Fruit fly (Drosophila melanogaster) whole organism, embryonic: ENCODE results near the gene ATPsynB.
A peak's percentile ranks its signal among the peaks of the same experiment; 100 is the strongest.

ENCODE experiments used
- Antp ChIP-seq: fragments of 200-800 bp; sonication (Bioruptor generic); optimal IDR thresholded peaks from 3 replicates; lab custom pipeline; 2016; ENCODE audit warnings: missing biosample characterization, missing genetic modification characterization
- B-H1 ChIP-seq: fragments of 200-800 bp; sonication (Bioruptor generic); IDR thresholded peaks from 3 replicates; pipeline ENCODE4 v1.3.6; 2022; ENCODE audit warnings: missing biosample characterization, missing genetic modification characterization
- Bteb2 ChIP-seq: fragments of 200-800 bp; sonication (Bioruptor generic); optimal IDR thresholded peaks from 2 replicates; lab custom pipeline; 2016; ENCODE audit warnings: missing biosample characterization, missing genetic modification characterization
- CG11247 ChIP-seq: fragments of 200-800 bp; sonication (Bioruptor generic); IDR thresholded peaks from 2 replicates; pipeline ENCODE4 v1.3.6; 2022; ENCODE audit warnings: missing biosample characterization, missing genetic modification characterization
- CG11696 ChIP-seq: fragments of 200-800 bp; sonication (Bioruptor generic); IDR thresholded peaks from 2 replicates; pipeline ENCODE4 v1.3.6; 2022; ENCODE audit warnings: missing biosample characterization, missing genetic modification characterization
- CG11723 ChIP-seq: fragments of 200-800 bp; sonication (Bioruptor generic); optimal IDR thresholded peaks from 2 replicates; lab custom pipeline; 2017; ENCODE audit warnings: missing biosample characterization, mild to moderate bottlenecking, missing genetic modification characterization
- CG12659 ChIP-seq: fragments of 200-800 bp; sonication (Bioruptor generic); optimal IDR thresholded peaks from 3 replicates; lab custom pipeline; 2017; ENCODE audit warnings: mild to moderate bottlenecking, missing biosample characterization, missing genetic modification reagents, missing genetic modification characterization
- CG13624 ChIP-seq: fragments of 200-800 bp; sonication (Bioruptor generic); optimal IDR thresholded peaks from 2 replicates; lab custom pipeline; 2016; ENCODE audit warnings: missing biosample characterization, missing genetic modification characterization
- CG14965 ChIP-seq: fragments of 200-800 bp; sonication (Bioruptor generic); optimal IDR thresholded peaks from 2 replicates; lab custom pipeline; 2016; ENCODE audit warnings: missing biosample characterization, missing genetic modification characterization, borderline replicate concordance
- CG17328 ChIP-seq: fragments of 200-800 bp; sonication (Bioruptor generic); IDR thresholded peaks from 2 replicates; pipeline ENCODE4 v1.3.6; 2022; ENCODE audit warnings: missing biosample characterization, missing genetic modification characterization
- CG18011 ChIP-seq: fragments of 200-800 bp; sonication (Bioruptor generic); optimal IDR thresholded peaks from 2 replicates; lab custom pipeline; 2017; ENCODE audit warnings: missing biosample characterization, missing genetic modification characterization, mild to moderate bottlenecking, moderate library complexity, missing genotype
- CG2120 ChIP-seq: fragments of 200-800 bp; sonication (Bioruptor generic); optimal IDR thresholded peaks from 3 replicates; lab custom pipeline; 2016; ENCODE audit warnings: missing biosample characterization, missing genetic modification characterization
- CG2889 ChIP-seq: fragments of 200-800 bp; sonication (Bioruptor generic); IDR thresholded peaks from 3 replicates; pipeline ENCODE4 v1.3.6; 2022; ENCODE audit warnings: missing biosample characterization, missing genetic modification characterization
- CG30403 ChIP-seq: fragments of 200-800 bp; sonication (Bioruptor generic); optimal IDR thresholded peaks from 3 replicates; lab custom pipeline; 2016; ENCODE audit warnings: missing biosample characterization, missing genetic modification characterization
- CG32532 ChIP-seq: fragments of 200-800 bp; sonication (Bioruptor generic); IDR thresholded peaks from 2 replicates; pipeline ENCODE4 v1.3.6; 2022; ENCODE audit warnings: missing biosample characterization, missing genetic modification characterization
- CG32767 ChIP-seq: fragments of 200-800 bp; sonication (Bioruptor generic); IDR thresholded peaks from 2 replicates; pipeline ENCODE4 v1.3.6; 2022; ENCODE audit warnings: missing biosample characterization, missing genetic modification characterization
- CG34224 ChIP-seq: fragments of 200-800 bp; sonication (Bioruptor generic); IDR thresholded peaks from 3 replicates; pipeline ENCODE4 v1.3.6; 2022; ENCODE audit warnings: missing biosample characterization, missing genetic modification characterization; ENCODE audit not compliant: partially characterized antibody
- CG34422 ChIP-seq: fragments of 200-800 bp; sonication (Bioruptor generic); IDR thresholded peaks from 3 replicates; pipeline ENCODE4 v1.3.6; 2022; ENCODE audit warnings: missing biosample characterization, missing genetic modification characterization
- CG3726 ChIP-seq: fragments of 200-800 bp; sonication (Bioruptor generic); IDR thresholded peaks from 3 replicates; pipeline ENCODE4, ENCODE4 v1.3.6; 2022; ENCODE audit warnings: missing biosample characterization, missing genetic modification characterization
- CG9797 ChIP-seq: fragments of 200-800 bp; sonication (Bioruptor generic); optimal IDR thresholded peaks from 3 replicates; lab custom pipeline; 2018; ENCODE audit warnings: missing biosample characterization, mild to moderate bottlenecking, missing genetic modification characterization
- CTCF ChIP-seq: fragments of 200-800 bp; sonication (Bioruptor generic); optimal IDR thresholded peaks from 2 replicates; lab custom pipeline; 2017; ENCODE audit warnings: missing biosample characterization, mild to moderate bottlenecking, missing genetic modification characterization, moderate library complexity
- CkIIα-i1 ChIP-seq: fragments of 200-800 bp; sonication (Bioruptor generic); IDR thresholded peaks from 2 replicates; pipeline ENCODE4 v1.3.6; 2022; ENCODE audit warnings: missing biosample characterization, missing genetic modification characterization
- Dip3 ChIP-seq: fragments of 200-800 bp; sonication (Bioruptor generic); optimal IDR thresholded peaks from 3 replicates; lab custom pipeline; 2016; ENCODE audit warnings: missing biosample characterization, missing genetic modification characterization
- E2f1 ChIP-seq: fragments of 200-800 bp; sonication (Bioruptor generic); IDR thresholded peaks from 2 replicates; pipeline ENCODE4 v1.3.6; 2022; ENCODE audit warnings: missing biosample characterization, missing genetic modification characterization
- HLHmδ ChIP-seq: fragments of 200-800 bp; sonication (Bioruptor generic); optimal IDR thresholded peaks from 2 replicates; lab custom pipeline; 2018; ENCODE audit warnings: missing biosample characterization, mild to moderate bottlenecking, missing genetic modification characterization, moderate library complexity
- Jarid2 ChIP-seq: fragments of 200-800 bp; sonication (Bioruptor generic); optimal IDR thresholded peaks from 3 replicates; lab custom pipeline; 2017; ENCODE audit warnings: mild to moderate bottlenecking, missing biosample characterization, missing genetic modification reagents, missing genetic modification characterization
- Med ChIP-seq: fragments of 200-800 bp; sonication (Bioruptor generic); peaks from one replicate; lab custom pipeline; 2016; ENCODE audit warnings: missing biosample characterization, missing genetic modification characterization, mild to moderate bottlenecking, inconsistent platforms, moderate library complexity
- Sox102F ChIP-seq: fragments of 200-800 bp; sonication (Bioruptor generic); optimal IDR thresholded peaks from 2 replicates; lab custom pipeline; 2018; ENCODE audit warnings: missing biosample characterization, mild to moderate bottlenecking, missing genetic modification characterization, moderate library complexity
- bowl ChIP-seq: fragments of 200-800 bp; sonication (Bioruptor generic); IDR thresholded peaks from 2 replicates; pipeline ENCODE4 v1.3.6; 2022; ENCODE audit warnings: missing biosample characterization, missing genetic modification characterization
- chm ChIP-seq: fragments of 200-800 bp; sonication (Bioruptor generic); IDR thresholded peaks from 2 replicates; pipeline ENCODE4 v1.3.6; 2022; ENCODE audit warnings: missing biosample characterization, missing genetic modification characterization
- chn ChIP-seq: fragments of 200-800 bp; sonication (Bioruptor generic); optimal IDR thresholded peaks from 2 replicates; lab custom pipeline; 2016; ENCODE audit warnings: missing biosample characterization, missing genetic modification characterization
- ci ChIP-seq: fragments of 200-800 bp; sonication (Bioruptor generic); IDR thresholded peaks from 3 replicates; pipeline ENCODE4 v1.3.6; 2022; ENCODE audit warnings: missing biosample characterization, missing genetic modification characterization
- croc ChIP-seq: fragments of 200-800 bp; sonication (Bioruptor generic); conservative IDR thresholded peaks from 3 replicates; pipeline ENCODE4 v1.3.6; 2022; ENCODE audit warnings: missing biosample characterization, missing genetic modification characterization
- crp ChIP-seq, 2 experiments: fragments of 200-800 bp; sonication (Bioruptor generic); optimal IDR thresholded peaks; 2 replicates in 1 of 2; 3 replicates in 1 of 2; lab custom pipeline; 2017; ENCODE audit warnings: missing biosample characterization in 2 of 2, missing genetic modification characterization in 2 of 2, mild to moderate bottlenecking in 1 of 2, moderate library complexity in 1 of 2
- dmrt99B ChIP-seq: fragments of 200-800 bp; sonication (Bioruptor generic); optimal IDR thresholded peaks from 2 replicates; lab custom pipeline; 2018; ENCODE audit warnings: missing biosample characterization, mild to moderate bottlenecking, missing genetic modification characterization, moderate library complexity
- ems ChIP-seq: fragments of 200-800 bp; sonication (Bioruptor generic); optimal IDR thresholded peaks from 3 replicates; lab custom pipeline; 2016; ENCODE audit warnings: missing biosample characterization, missing genetic modification characterization
- gcm ChIP-seq: fragments of 200-800 bp; sonication (Bioruptor generic); optimal IDR thresholded peaks from 2 replicates; lab custom pipeline; 2019; ENCODE audit warnings: missing biosample characterization, mild to moderate bottlenecking, missing genetic modification characterization, moderate library complexity
- grn ChIP-seq: fragments of 200-800 bp; sonication (Bioruptor generic); optimal IDR thresholded peaks from 3 replicates; lab custom pipeline; 2017; ENCODE audit warnings: missing biosample characterization, missing genetic modification characterization
- hbn ChIP-seq: fragments of 200-800 bp; sonication (Bioruptor generic); IDR thresholded peaks from 2 replicates; pipeline ENCODE4 v1.3.6; 2022; ENCODE audit warnings: missing biosample characterization, missing genetic modification characterization; ENCODE audit not compliant: partially characterized antibody
- knrl ChIP-seq: fragments of 200-800 bp; sonication (Bioruptor generic); IDR thresholded peaks from 3 replicates; pipeline ENCODE4 v1.3.6; 2022; ENCODE audit warnings: missing biosample characterization, missing genetic modification characterization; ENCODE audit not compliant: partially characterized antibody
- lmd ChIP-seq: fragments of 200-800 bp; sonication (Bioruptor generic); IDR thresholded peaks from 2 replicates; pipeline ENCODE4 v1.3.6; 2022; ENCODE audit warnings: missing biosample characterization, missing genetic modification characterization
- onecut ChIP-seq: fragments of 200-800 bp; sonication (Bioruptor generic); IDR thresholded peaks from 2 replicates; pipeline ENCODE4 v1.3.6; 2022; ENCODE audit warnings: missing biosample characterization, missing genetic modification characterization
- pum ChIP-seq: fragments of 200-800 bp; sonication (Bioruptor generic); optimal IDR thresholded peaks from 2 replicates; lab custom pipeline; 2016; ENCODE audit warnings: missing biosample characterization, missing genetic modification characterization
- ro ChIP-seq: fragments of 200-800 bp; sonication (Bioruptor generic); IDR thresholded peaks from 2 replicates; pipeline ENCODE4 v1.3.6; 2022; ENCODE audit warnings: missing biosample characterization, missing genetic modification characterization
- schlank ChIP-seq: fragments of 200-800 bp; sonication (Bioruptor generic); optimal IDR thresholded peaks from 2 replicates; lab custom pipeline; 2018; ENCODE audit warnings: missing biosample characterization, mild to moderate bottlenecking, missing genetic modification characterization
- sens ChIP-seq: fragments of 200-800 bp; sonication (Bioruptor generic); peaks from one replicate; lab custom pipeline; 2016; ENCODE audit warnings: missing biosample characterization, missing genetic modification characterization
- sim ChIP-seq: fragments of 200-800 bp; sonication (Bioruptor generic); IDR thresholded peaks from 2 replicates; pipeline ENCODE4 v1.3.6; 2022; ENCODE audit warnings: missing biosample characterization, missing genetic modification characterization
- stc ChIP-seq: fragments of 200-800 bp; sonication (Bioruptor generic); IDR thresholded peaks from 2 replicates; pipeline ENCODE4 v1.3.6; 2022; ENCODE audit warnings: missing biosample characterization, missing genetic modification characterization
- tll ChIP-seq, 2 experiments: fragments of 200-800 bp in 1 of 2; fragments of >200 bp in 1 of 2; sonication (Bioruptor generic) in 1 of 2; optimal IDR thresholded peaks; 2 replicates each; lab custom pipeline; 2017 to 2019; ENCODE audit warnings: missing biosample characterization in 2 of 2, missing genetic modification characterization in 2 of 2, mild to moderate bottlenecking in 1 of 2, moderate library complexity in 1 of 2
- usp ChIP-seq: fragments of >200 bp; optimal IDR thresholded peaks from 2 replicates; lab custom pipeline; 2017; ENCODE audit warnings: missing biosample characterization, missing genetic modification characterization
- wek ChIP-seq: fragments of 200-800 bp; sonication (Bioruptor generic); optimal IDR thresholded peaks from 3 replicates; lab custom pipeline; 2018; ENCODE audit warnings: missing biosample characterization, mild to moderate bottlenecking, missing genetic modification characterization, moderate library complexity
- zen ChIP-seq: fragments of 200-800 bp; sonication (Bioruptor generic); optimal IDR thresholded peaks from 3 replicates; lab custom pipeline; 2018; ENCODE audit warnings: missing biosample characterization, mild to moderate bottlenecking, missing genetic modification characterization, moderate library complexity

ATPsynB gene

DNA sequence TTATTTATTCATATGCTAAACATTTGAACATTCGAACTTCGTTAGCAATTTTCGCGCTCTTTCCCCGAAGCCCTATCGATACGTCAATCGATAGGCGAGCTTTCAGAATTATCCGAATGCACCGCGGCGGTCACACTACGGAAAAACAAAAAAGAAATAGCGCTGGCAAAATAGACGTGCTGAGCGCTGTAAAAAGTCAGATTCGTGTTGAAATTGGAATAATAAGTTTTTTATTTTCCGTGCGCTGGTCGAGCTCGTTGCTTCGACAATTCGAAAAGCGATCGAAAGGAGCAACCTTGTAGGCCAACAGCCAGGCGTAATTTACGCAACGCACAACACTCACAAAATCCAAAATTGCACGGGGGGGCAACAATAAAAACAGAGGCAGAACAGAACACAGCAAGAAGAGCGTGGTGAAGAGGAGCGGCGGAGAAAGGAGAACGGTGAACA, 31.6 kb upstream of the ATPsynB start, which contains the start of gene Ubc4 (continued):
- TF ChIP-seq Med (GFP tag; lab: Kevin White, UChicago) (peak; percentile 88), HLHmδ (GFP tag; lab: Kevin White, UChicago) (no peak), hbn (GFP tag; lab: Robert Waterston, UW) (peak; percentile 81), bowl (GFP tag; lab: Robert Waterston, UW) (no peak), crp (GFP tag; optimal IDR thresholded peaks at IDR 0.05; lab: Kevin White, UChicago) (no peak), Antp (GFP tag; lab: Kevin White, UChicago) (peak; percentile 25), knrl (GFP tag; lab: Robert Waterston, UW) (peak; percentile 83), wek (GFP tag; lab: Kevin White, UChicago) (no peak), CG9797 (GFP tag; lab: Kevin White, UChicago) (peak; percentile 69), CG13624 (peak; percentile 8), CTCF (GFP tag; lab: Kevin White, UChicago) (peak; percentile 75), gcm (no peak), Jarid2 (peak; percentile 11), croc (GFP tag; lab: Robert Waterston, UW) (no peak), CG11247 (GFP tag; lab: Robert Waterston, UW) (no peak), chn (GFP tag; lab: Kevin White, UChicago) (no peak), CG12659 (GFP tag; lab: Kevin White, UChicago) (peak; percentile 57), E2f1 (GFP tag; lab: Robert Waterston, UW) (peak; percentile 44; the same call in 1 of the 2 replicates), CG30403 (no peak), CG32767 (GFP tag; lab: Robert Waterston, UW) (no peak), CkIIα-i1 (no peak), CG34224 (peak; percentile 87), Sox102F (GFP tag; lab: Kevin White, UChicago) (no peak), tll (GFP tag; optimal IDR thresholded peaks at IDR 0.05; lab: Kevin White, UChicago) (no peak), CG18011 (GFP tag; lab: Kevin White, UChicago) (no peak), B-H1 (GFP tag; lab: Robert Waterston, UW) (no peak), CG17328 (GFP tag; lab: Robert Waterston, UW) (no peak), stc (GFP tag; lab: Robert Waterston, UW) (0 out of 2 replicates have a peak, but pooled peaks have one; percentile 11), chm (no peak), ems (no peak), CG2120 (GFP tag; lab: Kevin White, UChicago) (peak; percentile 51), schlank (tag; lab: Kevin White, UChicago) (no peak), usp (GFP tag; lab: Kevin White, UChicago) (no peak), pum (no peak), Dip3 (GFP tag; lab: Kevin White, UChicago) (peak; percentile 4), lmd (GFP tag; lab: Robert Waterston, UW) (no peak), CG32532 (GFP tag; lab: Robert Waterston, UW) (peak; percentile 32; the same call in 1 of the 2 replicates), onecut (GFP tag; lab: Robert Waterston, UW) (no peak), CG3726 (GFP tag; lab: Robert Waterston, UW) (no peak), CG11723 (no peak), Bteb2 (no peak), zen (tag; lab: Kevin White, UChicago) (no peak), CG34422 (0 out of 3 replicates have a peak, but pooled peaks have one; percentile 28), dmrt99B (tag; lab: Kevin White, UChicago) (no peak), CG14965 (no peak), sim (GFP tag; lab: Robert Waterston, UW) (no peak), grn (no peak), ro (GFP tag; lab: Robert Waterston, UW) (no peak), CG11696 (GFP tag; lab: Robert Waterston, UW) (no peak), ci (GFP tag; lab: Robert Waterston, UW) (peak; percentile 21; the same call in 1 of the 3 replicates), sens (GFP tag; lab: Kevin White, UChicago) (peak; percentile 53), CG2889 (GFP tag; lab: Robert Waterston, UW) (no peak)
